Fruit fly (Drosophila melanogaster) whole organism, wandering third instar larva: ENCODE data around the gene stai.
A peak's percentile ranks its signal among the peaks of the same experiment; 100 is the strongest.

ENCODE experiments used
- Abd-B ChIP-seq: fragments of >200 bp; optimal IDR thresholded peaks from 2 replicates; lab custom pipeline; 2017; ENCODE audit warnings: missing biosample characterization, missing genetic modification characterization
- CG32264 ChIP-seq: fragments of 200-800 bp; sonication (Bioruptor generic); optimal IDR thresholded peaks from 2 replicates; lab custom pipeline; 2016; ENCODE audit warnings: missing biosample characterization, missing genetic modification characterization
- CG9705 ChIP-seq: fragments of 200-800 bp; sonication (Bioruptor generic); optimal IDR thresholded peaks from 2 replicates; lab custom pipeline; 2018; ENCODE audit warnings: missing biosample characterization, mild to moderate bottlenecking, missing genetic modification characterization
- Dfd ChIP-seq: fragments of >200 bp; optimal IDR thresholded peaks from 2 replicates; lab custom pipeline; 2017; ENCODE audit warnings: missing biosample characterization, missing genetic modification characterization
- Dif ChIP-seq: fragments of 200-275, 200-300 bp; sonication (Bioruptor generic); optimal IDR thresholded peaks from 2 replicates; lab custom pipeline; 2018; ENCODE audit warnings: missing biosample characterization, missing genetic modification characterization; ENCODE audit not compliant: partially characterized antibody
- GATAd ChIP-seq: sonication (Bioruptor generic); optimal IDR thresholded peaks from 2 replicates; lab custom pipeline; 2016; ENCODE audit warnings: missing biosample characterization, missing genetic modification characterization
- HLH106 ChIP-seq: fragments of 200-800 bp; optimal IDR thresholded peaks from 3 replicates; lab custom pipeline; 2019; ENCODE audit warnings: missing biosample characterization, mild to moderate bottlenecking, missing genetic modification characterization, moderate library complexity
- Hr78 ChIP-seq: fragments of >200 bp; optimal IDR thresholded peaks from 2 replicates; lab custom pipeline; 2017; ENCODE audit warnings: missing biosample characterization, missing genetic modification characterization
- Hr83 ChIP-seq: fragments of 200-300 bp; sonication (Bioruptor generic); optimal IDR thresholded peaks from 2 replicates; lab custom pipeline; 2016; ENCODE audit warnings: missing biosample characterization, mild to moderate bottlenecking, missing genetic modification characterization, moderate library complexity; ENCODE audit not compliant: poor library complexity, severe bottlenecking
- Myc ChIP-seq: fragments of >200 bp; optimal IDR thresholded peaks from 2 replicates; lab custom pipeline; 2017
- N ChIP-seq: fragments of >200 bp; optimal IDR thresholded peaks from 2 replicates; lab custom pipeline; 2018; ENCODE audit warnings: missing biosample characterization, missing external identifiers, missing genetic modification characterization
- OdsH ChIP-seq: fragments of 200-800 bp; sonication (Bioruptor generic); optimal IDR thresholded peaks from 2 replicates; lab custom pipeline; 2016; ENCODE audit warnings: missing biosample characterization, mild to moderate bottlenecking, missing genetic modification characterization
- Rel ChIP-seq, 2 experiments: fragments of 200-800 bp; sonication (Bioruptor generic) in 1 of 2; optimal IDR thresholded peaks; 2 replicates in 1 of 2; 3 replicates in 1 of 2; lab custom pipeline; 2016 to 2019; ENCODE audit warnings: mild to moderate bottlenecking in 2 of 2, missing biosample characterization in 2 of 2, missing genetic modification characterization in 2 of 2, moderate library complexity in 1 of 2
- Sp1 ChIP-seq: fragments of 200-800 bp; sonication (Bioruptor generic); optimal IDR thresholded peaks from 3 replicates; lab custom pipeline; 2019; ENCODE audit warnings: missing biosample characterization, mild to moderate bottlenecking, missing genetic modification characterization, moderate library complexity
- br ChIP-seq: fragments of 200-800 bp; sonication (Bioruptor generic); optimal IDR thresholded peaks from 2 replicates; lab custom pipeline; 2016; ENCODE audit warnings: missing biosample characterization, missing genetic modification characterization
- brk ChIP-seq: fragments of 200-800 bp; sonication (Bioruptor generic); optimal IDR thresholded peaks from 2 replicates; lab custom pipeline; 2016; ENCODE audit warnings: missing biosample characterization, mild to moderate bottlenecking, missing genetic modification characterization
- dl ChIP-seq, 2 experiments: fragments of 175-275, 200-275 bp in 1 of 2; fragments of 200-275 bp in 1 of 2; sonication (Bioruptor generic); optimal IDR thresholded peaks; lab custom pipeline; 2018; ENCODE audit warnings: mild to moderate bottlenecking in 2 of 2, missing biosample characterization in 2 of 2, missing genetic modification characterization in 2 of 2, moderate library complexity in 2 of 2; ENCODE audit not compliant: partially characterized antibody in 2 of 2, insufficient read depth in 1 of 2
- dsf ChIP-seq: sonication (Bioruptor generic); optimal IDR thresholded peaks from 2 replicates; lab custom pipeline; 2016; ENCODE audit warnings: missing biosample characterization, missing genetic modification characterization, borderline replicate concordance
- ey ChIP-seq: fragments of 200-800 bp; sonication (Bioruptor generic); optimal IDR thresholded peaks from 2 replicates; lab custom pipeline; 2016; ENCODE audit warnings: missing biosample characterization, missing genetic modification characterization
- foxo ChIP-seq, 2 experiments: fragments of 200-800 bp; sonication (Bioruptor generic); optimal IDR thresholded peaks; 2 replicates in 1 of 2; 3 replicates in 1 of 2; lab custom pipeline; 2016 to 2017; ENCODE audit warnings: missing biosample characterization in 2 of 2, missing genetic modification characterization in 2 of 2
- fru ChIP-seq: fragments of 200-800 bp; sonication (Bioruptor generic); optimal IDR thresholded peaks from 3 replicates; lab custom pipeline; 2016; ENCODE audit warnings: missing biosample characterization, mild to moderate bottlenecking, missing genetic modification characterization
- h ChIP-seq: fragments of 200-800 bp; sonication (Bioruptor generic); optimal IDR thresholded peaks from 3 replicates; lab custom pipeline; 2016; ENCODE audit warnings: missing biosample characterization, mild to moderate bottlenecking, missing genetic modification characterization
- jim ChIP-seq: fragments of 175-275, 200-325 bp; sonication (Bioruptor generic); optimal IDR thresholded peaks from 2 replicates; lab custom pipeline; 2016; ENCODE audit warnings: missing biosample characterization, mild to moderate bottlenecking, missing genetic modification characterization
- lola ChIP-seq: fragments of >200 bp; optimal IDR thresholded peaks from 2 replicates; lab custom pipeline; 2017; ENCODE audit warnings: missing biosample characterization, missing genetic modification characterization
- pan ChIP-seq: fragments of >200 bp; optimal IDR thresholded peaks from 2 replicates; lab custom pipeline; 2017
- psq ChIP-seq: fragments of 200-800 bp; sonication (Bioruptor generic); optimal IDR thresholded peaks from 3 replicates; lab custom pipeline; 2017; ENCODE audit warnings: missing biosample characterization, mild to moderate bottlenecking, missing genetic modification characterization, moderate library complexity
- rgr ChIP-seq: fragments of 200-800 bp; sonication (Bioruptor generic); optimal IDR thresholded peaks from 3 replicates; lab custom pipeline; 2016; ENCODE audit warnings: missing biosample characterization, mild to moderate bottlenecking, missing genetic modification characterization
- sage ChIP-seq: fragments of 200-800 bp; sonication (Bioruptor generic); optimal IDR thresholded peaks from 2 replicates; lab custom pipeline; 2016; ENCODE audit warnings: missing biosample characterization, mild to moderate bottlenecking, missing genetic modification characterization
- sv ChIP-seq: fragments of 200-800 bp; sonication (Bioruptor generic); optimal IDR thresholded peaks from 3 replicates; lab custom pipeline; 2016; ENCODE audit warnings: missing biosample characterization, missing genetic modification characterization
- tai ChIP-seq: sonication (Bioruptor generic); optimal IDR thresholded peaks from 2 replicates; lab custom pipeline; 2016; ENCODE audit warnings: missing biosample characterization, missing genetic modification characterization
- woc ChIP-seq: sonication (Bioruptor generic); optimal IDR thresholded peaks from 2 replicates; lab custom pipeline; 2016; ENCODE audit warnings: missing biosample characterization, mild to moderate bottlenecking, missing genetic modification characterization

The stai gene

dm6 chr2L:6088371-6089365 lies 11.5 kb upstream of the stai start (continued):
- TF ChIP-seq sv (no peak), foxo (GFP tag; optimal IDR thresholded peaks at IDR 0.05; lab: Kevin White, UChicago) (no peak), GATAd (GFP tag; lab: Kevin White, UChicago) (no peak), Dif (GFP tag; lab: Kevin White, UChicago) (peak; percentile 83), Sp1 (GFP tag; lab: Kevin White, UChicago) (peak; percentile 49), sage (GFP tag; lab: Kevin White, UChicago) (peak; percentile 29), Abd-B (GFP tag; lab: Kevin White, UChicago) (no peak), psq (GFP tag; lab: Kevin White, UChicago) (peak; percentile 56)

- no peak for TF ChIP-seq Hr83
- TF ChIP-seq sage (GFP tag; lab: Kevin White, UChicago): no peak
- TF ChIP-seq Rel (GFP tag; optimal IDR thresholded peaks at IDR 0.05; lab: Kevin White, UChicago): no peak
- peak; percentile 88 for TF ChIP-seq Rel (tag; optimal IDR thresholded peaks at IDR 0.05; lab: Kevin White, UChicago)
- TF ChIP-seq lola (GFP tag; lab: Kevin White, UChicago): no peak
Measured at dm6 chr2L:6089604-6090198, 10.5 kb upstream of the stai start.

DNA sequence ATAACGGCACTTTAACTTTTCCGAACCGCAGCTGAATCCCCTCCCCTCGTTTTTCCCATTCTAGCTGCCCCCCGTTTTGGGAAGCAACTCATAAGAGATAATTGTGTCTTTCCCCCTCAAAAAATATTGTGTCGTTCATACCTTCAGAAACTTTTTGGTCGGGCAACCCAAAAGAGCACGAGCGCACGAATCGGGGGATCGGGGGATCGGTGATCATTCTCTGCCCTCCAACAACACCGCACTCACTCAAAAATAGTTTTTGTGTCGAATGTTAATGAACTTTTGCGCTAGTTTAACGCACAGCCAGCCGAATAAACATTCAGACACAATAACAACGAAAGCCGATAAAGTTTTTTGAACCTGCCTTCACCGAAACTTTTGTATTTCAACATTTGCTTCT lies 9.8 kb upstream of the stai start:
- TF ChIP-seq br (no peak), CG9705 (GFP tag; lab: Kevin White, UChicago) (no peak), N (no peak), Hr83 (no peak), OdsH (GFP tag; lab: Kevin White, UChicago) (no peak), Rel (GFP tag; optimal IDR thresholded peaks at IDR 0.05; lab: Kevin White, UChicago) (no peak), Rel (tag; optimal IDR thresholded peaks at IDR 0.05; lab: Kevin White, UChicago) (peak; percentile 82)
- TF ChIP-seq, all 38 proteins: peak for 1

dm6 chr2L:6090786-6091716 lies 9.1 kb upstream of the stai start, which contains the start of gene CG45075:
TSS of gene CG45075 (plus strand) at chr2L:6091412.
- peak; percentile 29 for TF ChIP-seq Dfd (GFP tag; lab: Kevin White, UChicago)
- TF ChIP-seq fru: no peak

DNA sequence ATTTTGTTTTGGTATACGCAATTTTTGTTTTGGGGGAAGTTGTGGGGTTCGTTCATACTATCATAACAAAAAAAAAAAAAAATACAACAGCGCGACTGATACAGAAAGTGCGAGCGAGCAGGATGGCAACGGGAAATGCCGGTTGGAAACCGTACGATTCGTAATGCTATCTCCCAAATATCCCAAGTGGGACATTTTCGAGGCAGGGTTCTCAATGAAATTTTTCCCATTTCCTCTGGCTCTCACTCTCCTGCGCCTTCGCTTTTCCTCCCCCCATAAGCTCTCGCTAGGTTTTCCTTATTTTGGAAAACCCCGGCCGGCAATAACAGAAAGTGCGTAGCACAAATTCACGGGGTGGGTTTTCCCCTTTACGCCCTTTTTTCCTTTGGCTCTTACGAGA lies 7.9 kb upstream of the stai start:
- TF ChIP-seq sage (GFP tag; lab: Kevin White, UChicago): no peak
- no peak for TF ChIP-seq foxo (GFP tag; optimal IDR thresholded peaks at IDR 0.05; lab: Kevin White, UChicago)
- no peak for TF ChIP-seq CG32264 (GFP tag; lab: Kevin White, UChicago)
- TF ChIP-seq Rel (GFP tag; optimal IDR thresholded peaks at IDR 0.05; lab: Kevin White, UChicago): no peak
- TF ChIP-seq Rel (tag; optimal IDR thresholded peaks at IDR 0.05; lab: Kevin White, UChicago): no peak
- no peak for TF ChIP-seq N
- TF ChIP-seq tai (GFP tag; lab: Kevin White, UChicago): no peak
- no peak for TF ChIP-seq CG9705 (GFP tag; lab: Kevin White, UChicago)
- TF ChIP-seq pan (lab: Kevin White, UChicago): no peak

dm6 chr2L:6098479-6099269 lies 1.5 kb upstream of the stai start, which contains the start of gene CG9175:
TSS of gene CG9175 (minus strand) at chr2L:6098966.
- no peak for TF ChIP-seq Rel (GFP tag; optimal IDR thresholded peaks at IDR 0.05; lab: Kevin White, UChicago)
- peak; percentile 28 for TF ChIP-seq Rel (tag; optimal IDR thresholded peaks at IDR 0.05; lab: Kevin White, UChicago)
- peak; percentile 13 for TF ChIP-seq Hr83
- no peak for TF ChIP-seq rgr
- TF ChIP-seq foxo (GFP tag; optimal IDR thresholded peaks at IDR 0.05; lab: Kevin White, UChicago): peak in 1 of 2 experiments; percentile 15
- TF ChIP-seq Myc (lab: Kevin White, UChicago): peak; percentile 41
- peak in 1 of 2 experiments; percentile 53 for TF ChIP-seq dl (GFP tag; optimal IDR thresholded peaks at IDR 0.05; lab: Kevin White, UChicago; ENCODE audit: insufficient read depth in 1 of 2, partially characterized antibody in 2 of 2)
- TF ChIP-seq jim (GFP tag; lab: Kevin White, UChicago): peak; percentile 40
- peak; percentile 68 for TF ChIP-seq woc (GFP tag; lab: Kevin White, UChicago)
- TF ChIP-seq HLH106 (tag; lab: Kevin White, UChicago): peak; percentile 0
- no peak for TF ChIP-seq brk
- no peak for TF ChIP-seq dsf (GFP tag; lab: Kevin White, UChicago)
- TF ChIP-seq Dfd (GFP tag; lab: Kevin White, UChicago): no peak
- peak; percentile 84 for TF ChIP-seq Dif (GFP tag; lab: Kevin White, UChicago)
- no peak for TF ChIP-seq Hr78
- TF ChIP-seq br: no peak
- peak; percentile 40 for TF ChIP-seq h (GFP tag; lab: Kevin White, UChicago)
- TF ChIP-seq tai (GFP tag; lab: Kevin White, UChicago): no peak
- TF ChIP-seq ey (GFP tag; lab: Kevin White, UChicago): no peak
